Fruit fly (Drosophila melanogaster) whole organism: Measurements from ENCODE around the gene CG43438.

Experiments used
- CG8478 ChIP-seq: fragments of >200 bp; optimal IDR thresholded peaks from 2 replicates; lab custom pipeline; 2018; ENCODE audit warnings: inconsistent platforms
- pan ChIP-seq: fragments of >200 bp; optimal IDR thresholded peaks from 2 replicates; lab custom pipeline; 2017
- psq ChIP-seq: fragments of >200 bp; optimal IDR thresholded peaks from 2 replicates; lab custom pipeline; 2017
- usp ChIP-seq: fragments of >200 bp; optimal IDR thresholded peaks from 2 replicates; lab custom pipeline; 2017; ENCODE audit warnings: missing biosample characterization, missing genetic modification characterization, mixed read lengths

DNA sequence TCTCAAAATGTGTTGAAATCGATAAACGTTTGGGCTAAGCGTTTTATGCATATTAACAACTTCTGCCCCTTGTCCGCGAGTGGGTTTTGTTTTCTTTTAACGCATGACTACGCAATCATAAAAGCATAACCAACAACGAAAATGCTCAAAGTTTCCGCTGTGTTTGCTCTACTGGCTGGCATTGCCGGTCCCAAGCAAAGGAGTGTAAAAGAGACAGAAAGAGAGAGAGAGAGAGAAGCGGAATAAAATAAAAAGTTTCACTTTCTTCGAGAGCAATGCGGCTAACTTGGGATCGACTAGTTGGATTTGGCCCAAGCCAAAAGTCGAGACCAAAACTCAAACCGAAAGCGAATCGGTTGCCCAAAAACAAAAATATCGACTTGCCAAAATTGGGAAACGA is 33.2 kb upstream of the CG43438 start:
- TF ChIP-seq CG8478: no peak
- TF ChIP-seq pan: no peak
- TF ChIP-seq psq: no peak
- TF ChIP-seq usp (GFP tag; lab: Kevin White, UChicago): no peak
